Fruit fly (Drosophila melanogaster) S2 (cell line): ENCODE measurements around the gene Cyp1.

Source experiments
- CG8478 ChIP-seq: fragments of >200 bp; optimal IDR thresholded peaks from 2 replicates; lab custom pipeline; 2018
- CTCF ChIP-seq, 2 experiments: fragments of >200 bp; optimal IDR thresholded peaks; 2 replicates each; lab custom pipeline; 2018

- TF ChIP-seq CTCF (optimal IDR thresholded peaks at IDR 0.05; lab: Kevin White, UChicago) (no peak), CG8478 (lab: Kevin White, UChicago) (no peak)
Measured at dm6 chrX:16288492-16288964, 31.6 kb downstream of the Cyp1 start, which contains the start of the genes CG32576 and caz.
